Worm (Caenorhabditis elegans): ENCODE results near the gene chil-10.
A peak's percentile ranks its signal among the peaks of the same experiment; 100 is the strongest.

Gene chil-10

ce11 chrX:933504-933903 is 24.2 kb upstream of the chil-10 start, which contains the start of gene F35H12.1:
Gene F35H12.1, plus strand, starts transcription at chrX:933804.
- TF ChIP-seq ttx-3 (tag; optimal IDR thresholded peaks at IDR 0.05): no peak
- TF ChIP-seq ceh-18 (tag; optimal IDR thresholded peaks at IDR 0.05): no peak
- TF ChIP-seq dve-1 (tag; optimal IDR thresholded peaks at IDR 0.05): no peak
- TF ChIP-seq ceh-9 (tag; optimal IDR thresholded peaks at IDR 0.05): no peak
- no peak for TF ChIP-seq ceh-6 (GFP tag; optimal IDR thresholded peaks at IDR 0.05)

- TF ChIP-seq eyg-1 (tag; optimal IDR thresholded peaks at IDR 0.05) (no peak), syd-9 (tag; optimal IDR thresholded peaks at IDR 0.05) (no peak), ets-4 (tag; optimal IDR thresholded peaks at IDR 0.05) (no peak), zip-5 (tag; optimal IDR thresholded peaks at IDR 0.05) (no peak), C08G9.2 (tag; optimal IDR thresholded peaks at IDR 0.05) (no peak), ref-2 (tag; optimal IDR thresholded peaks at IDR 0.05) (no peak), pha-4 (tag; optimal IDR thresholded peaks at IDR 0.05) (no peak), pag-3 (tag; optimal IDR thresholded peaks at IDR 0.05; ENCODE audit: borderline replicate concordance) (no peak), elt-2 (tag; optimal IDR thresholded peaks at IDR 0.05) (no peak), ceh-34 (tag; optimal IDR thresholded peaks at IDR 0.05) (no peak), K02D7.2 (tag; optimal IDR thresholded peaks at IDR 0.05) (no peak), unc-3 (GFP tag; conservative IDR thresholded peaks at IDR 0.05) (no peak), unc-3 (tag; optimal IDR thresholded peaks at IDR 0.05) (no peak), pros-1 (tag; optimal IDR thresholded peaks at IDR 0.05) (no peak), Y22D7AL.16 (tag; optimal IDR thresholded peaks at IDR 0.05) (no peak), ceh-31 (tag; optimal IDR thresholded peaks at IDR 0.05) (no peak), hlh-6 (tag; optimal IDR thresholded peaks at IDR 0.05) (no peak), pat-9 (tag; optimal IDR thresholded peaks at IDR 0.05) (no peak), ama-1 (optimal IDR thresholded peaks at IDR 0.05) (no peak)
These were observed 21.7 kb upstream of the chil-10 start for ce11 chrX:936013-936412.

- TF ChIP-seq nfya-1 (tag; optimal IDR thresholded peaks at IDR 0.05) (no peak), syd-9 (tag; optimal IDR thresholded peaks at IDR 0.05) (no peak), pat-9 (tag; optimal IDR thresholded peaks at IDR 0.05) (no peak), Y22D7AL.16 (tag; optimal IDR thresholded peaks at IDR 0.05) (no peak), pha-2 (tag; optimal IDR thresholded peaks at IDR 0.05) (no peak), ceh-24 (tag; optimal IDR thresholded peaks at IDR 0.05) (no peak), elt-2 (tag; optimal IDR thresholded peaks at IDR 0.05) (peak; percentile 94), sox-4 (tag; optimal IDR thresholded peaks at IDR 0.05) (no peak), ztf-16 (tag; optimal IDR thresholded peaks at IDR 0.05) (no peak)
These were observed 19.3 kb upstream of the chil-10 start, which contains the start of gene F53H8.3 for ce11 chrX:938269-938883. Gene F53H8.3, plus strand, starts transcription at chrX:938543.

ce11 chrX:945669-946068 is 12.0 kb upstream of the chil-10 start:
- TF ChIP-seq elt-2 (tag; optimal IDR thresholded peaks at IDR 0.05) (no peak), ets-4 (tag; optimal IDR thresholded peaks at IDR 0.05) (no peak), madf-2 (tag; optimal IDR thresholded peaks at IDR 0.05) (no peak), dmd-4 (tag; optimal IDR thresholded peaks at IDR 0.05; ENCODE audit: borderline replicate concordance) (no peak), hlh-15 (tag; optimal IDR thresholded peaks at IDR 0.05) (no peak), unc-86 (tag; optimal IDR thresholded peaks at IDR 0.05) (no peak), pat-9 (tag; optimal IDR thresholded peaks at IDR 0.05) (no peak), unc-3 (GFP tag; conservative IDR thresholded peaks at IDR 0.05) (no peak), unc-3 (tag; optimal IDR thresholded peaks at IDR 0.05) (no peak), Y22D7AL.16 (tag; optimal IDR thresholded peaks at IDR 0.05) (no peak), hlh-8 (tag; optimal IDR thresholded peaks at IDR 0.05) (no peak), ceh-31 (tag; optimal IDR thresholded peaks at IDR 0.05) (no peak), ceh-14 (tag; optimal IDR thresholded peaks at IDR 0.05) (no peak), fkh-6 (tag; optimal IDR thresholded peaks at IDR 0.05) (no peak), pax-1 (tag; optimal IDR thresholded peaks at IDR 0.05) (no peak), elt-4 (tag; optimal IDR thresholded peaks at IDR 0.05) (no peak)

Data from whole organism, late embryonic.